Worm (Caenorhabditis elegans) whole organism, L4 larva: ENCODE measurements around the gene nmad-1.
A peak's percentile ranks its signal among the peaks of the same experiment; 100 is the strongest.

ENCODE experiments used
- D1046.2 ChIP-seq: fragments of 200-800 bp; sonication (Bioruptor generic); IDR thresholded peaks from 2 replicates; pipeline ENCODE4 v1.3.6; 2022; ENCODE audit warnings: missing genetic modification characterization, missing compliant biosample characterization
- F10B5.3 ChIP-seq: sonication (generic microtip); optimal IDR thresholded peaks from 2 replicates; lab custom pipeline; 2016; ENCODE audit warnings: mild to moderate bottlenecking, missing genetic modification characterization, missing compliant biosample characterization
- F37D6.2 ChIP-seq: sonication (generic microtip); optimal IDR thresholded peaks from 2 replicates; lab custom pipeline; 2016; ENCODE audit warnings: mild to moderate bottlenecking, missing genetic modification characterization, missing compliant biosample characterization
- R02D3.7 ChIP-seq: fragments of 150-350 bp; sonication (generic microtip); optimal IDR thresholded peaks from 3 replicates; lab custom pipeline; 2014; ENCODE audit warnings: missing biosample characterization, missing genetic modification characterization
- T20F7.1 ChIP-seq: fragments of 200-800 bp; sonication (Bioruptor generic); optimal IDR thresholded peaks from 2 replicates; lab custom pipeline; 2018; ENCODE audit warnings: mild to moderate bottlenecking, missing genetic modification characterization, missing compliant biosample characterization
- T26A8.4 ChIP-seq: fragments of 200-800 bp; sonication (Bioruptor generic); IDR thresholded peaks from 2 replicates; pipeline ENCODE4 v1.3.6; 2022; ENCODE audit warnings: missing genetic modification characterization, missing compliant biosample characterization
- Y105C5A.15 ChIP-seq: fragments of 200-800 bp; sonication (Bioruptor generic); IDR thresholded peaks from 2 replicates; pipeline ENCODE4 v1.3.6; 2022; ENCODE audit warnings: missing genetic modification characterization, missing compliant biosample characterization
- Y75B8A.6 ChIP-seq: fragments of 200-800 bp; sonication (Bioruptor generic); IDR thresholded peaks from 2 replicates; pipeline ENCODE4 v1.3.6; 2022; ENCODE audit warnings: missing genetic modification reagents, missing genetic modification characterization, missing compliant biosample characterization
- ZK337.2 ChIP-seq: fragments of 200-800 bp; sonication (Bioruptor generic); IDR thresholded peaks from 2 replicates; pipeline ENCODE4 v1.3.6; 2022; ENCODE audit warnings: missing genetic modification reagents, missing genetic modification characterization, missing compliant biosample characterization
- ama-1 ChIP-seq: fragments of 150-350 bp; optimal IDR thresholded peaks from 2 replicates; lab custom pipeline; 2014; ENCODE audit warnings: inconsistent platforms, mixed read lengths
- arid-1 ChIP-seq: fragments of 200-800 bp; sonication (Bioruptor generic); conservative IDR thresholded peaks from 2 replicates; pipeline ENCODE4 v1.3.6; 2022; ENCODE audit warnings: missing genetic modification reagents, missing genetic modification characterization, missing compliant biosample characterization
- attf-4 ChIP-seq: sonication (generic microtip); optimal IDR thresholded peaks from 3 replicates; lab custom pipeline; 2017; ENCODE audit warnings: missing biosample characterization, missing genetic modification characterization
- ceh-20 ChIP-seq: fragments of 200-800 bp; sonication (Bioruptor generic); IDR thresholded peaks from 2 replicates; pipeline ENCODE4 v1.3.6; 2022; ENCODE audit warnings: missing genetic modification reagents, missing genetic modification characterization, missing compliant biosample characterization
- ceh-32 ChIP-seq: sonication (generic microtip); optimal IDR thresholded peaks from 2 replicates; lab custom pipeline; 2016; ENCODE audit warnings: mild to moderate bottlenecking, missing genetic modification characterization, missing compliant biosample characterization; ENCODE audit not compliant: poor library complexity
- ceh-62 ChIP-seq: sonication (generic microtip); optimal IDR thresholded peaks from 2 replicates; lab custom pipeline; 2017; ENCODE audit warnings: missing biosample characterization, missing genetic modification characterization
- ces-1 ChIP-seq: fragments of 150-350 bp; sonication (generic microtip); optimal IDR thresholded peaks from 4 replicates; lab custom pipeline; 2014; ENCODE audit warnings: missing biosample characterization, missing genetic modification reagents, missing genetic modification characterization
- daf-12 ChIP-seq: fragments of 150-350 bp; optimal IDR thresholded peaks from 2 replicates; lab custom pipeline; 2014; ENCODE audit warnings: missing biosample characterization, missing genetic modification reagents, missing genetic modification characterization
- daf-16 ChIP-seq, 3 experiments: sonication (generic microtip); optimal IDR thresholded peaks; 2 replicates each; lab custom pipeline; 2016 to 2017; ENCODE audit warnings: missing genetic modification characterization in 3 of 3, missing genetic modification reagents in 3 of 3, mild to moderate bottlenecking in 2 of 3, missing compliant biosample characterization in 2 of 3, missing biosample characterization in 1 of 3, moderate library complexity in 1 of 3
- daf-8 ChIP-seq: fragments of 200-800 bp; sonication (Bioruptor generic); IDR thresholded peaks from 2 replicates; pipeline ENCODE4 v1.3.6; 2022; ENCODE audit warnings: missing genetic modification characterization, missing compliant biosample characterization
- dmd-6 ChIP-seq: fragments of 200-800 bp; sonication (Bioruptor generic); IDR thresholded peaks from 2 replicates; pipeline ENCODE4 v1.3.6; 2022; ENCODE audit warnings: missing genetic modification reagents, missing genetic modification characterization, missing compliant biosample characterization
- dmd-9 ChIP-seq: fragments of 200-800 bp; sonication (Bioruptor generic); IDR thresholded peaks from 2 replicates; pipeline ENCODE4 v1.3.6; 2022; ENCODE audit warnings: missing genetic modification reagents, missing genetic modification characterization, missing compliant biosample characterization
- dpl-1 ChIP-seq: fragments of 150-350 bp; optimal IDR thresholded peaks from 2 replicates; lab custom pipeline; 2014; ENCODE audit warnings: missing biosample characterization, missing genetic modification reagents, missing genetic modification characterization
- dve-1 ChIP-seq: sonication (generic microtip); optimal IDR thresholded peaks from 2 replicates; lab custom pipeline; 2017; ENCODE audit warnings: antibody characterized with exemption, mild to moderate bottlenecking, missing genetic modification characterization, missing compliant biosample characterization; ENCODE audit not compliant: insufficient read depth
- egl-43 ChIP-seq: fragments of 200-800 bp; sonication (Bioruptor generic); IDR thresholded peaks from 2 replicates; pipeline ENCODE4 v1.3.6; 2022; ENCODE audit warnings: missing genetic modification reagents, missing genetic modification characterization, missing compliant biosample characterization
- fkh-10 ChIP-seq: fragments of 150-350 bp; optimal IDR thresholded peaks from 2 replicates; lab custom pipeline; 2014; ENCODE audit warnings: missing biosample characterization, missing genetic modification reagents, missing genetic modification characterization
- fos-1 ChIP-seq: fragments of 150-350 bp; optimal IDR thresholded peaks from 2 replicates; lab custom pipeline; 2014; ENCODE audit warnings: missing biosample characterization, missing genetic modification characterization
- hmg-1.1 ChIP-seq: fragments of 200-800 bp; sonication (Bioruptor generic); IDR thresholded peaks from 2 replicates; pipeline ENCODE4 v1.3.6; 2022; ENCODE audit warnings: missing genetic modification reagents, missing genetic modification characterization, missing compliant biosample characterization
- jun-1 ChIP-seq: fragments of 150-350 bp; optimal IDR thresholded peaks from 2 replicates; lab custom pipeline; 2014; ENCODE audit warnings: missing biosample characterization, missing genetic modification reagents, missing genetic modification characterization
- lin-1 ChIP-seq: fragments of 200-800 bp; sonication (Bioruptor generic); IDR thresholded peaks from 2 replicates; pipeline ENCODE4 v1.3.6; 2022; ENCODE audit warnings: missing genetic modification reagents, missing genetic modification characterization, missing compliant biosample characterization
- lin-29 ChIP-seq: fragments of 200-800 bp; sonication (Bioruptor generic); IDR thresholded peaks from 2 replicates; pipeline ENCODE4 v1.3.6; 2022; ENCODE audit warnings: missing genetic modification reagents, missing genetic modification characterization, missing compliant biosample characterization
- madf-5 ChIP-seq, 2 experiments: fragments of 200-800 bp; sonication (Bioruptor generic); IDR thresholded peaks; 2 replicates each; pipeline ENCODE4 v1.3.6; 2022; ENCODE audit warnings: missing compliant biosample characterization in 2 of 2, missing genetic modification characterization in 2 of 2
- mep-1 ChIP-seq: fragments of 150-350 bp; sonication (generic microtip); optimal IDR thresholded peaks from 3 replicates; lab custom pipeline; 2014; ENCODE audit warnings: missing biosample characterization, missing genetic modification characterization
- mes-2 ChIP-seq: sonication (generic microtip); optimal IDR thresholded peaks from 2 replicates; lab custom pipeline; 2016; ENCODE audit warnings: missing genotype, mild to moderate bottlenecking, missing genetic modification characterization, missing compliant biosample characterization; ENCODE audit not compliant: poor library complexity, severe bottlenecking
- nhr-11 ChIP-seq: fragments of 150-350 bp; optimal IDR thresholded peaks from 2 replicates; lab custom pipeline; 2014; ENCODE audit warnings: missing biosample characterization, missing genetic modification characterization
- nhr-6 ChIP-seq: fragments of 150-350 bp; optimal IDR thresholded peaks from 2 replicates; lab custom pipeline; 2014; ENCODE audit warnings: missing biosample characterization, missing genetic modification characterization
- nhr-76 ChIP-seq: fragments of 150-350 bp; optimal IDR thresholded peaks from 2 replicates; lab custom pipeline; 2014; ENCODE audit warnings: missing biosample characterization, missing genetic modification characterization
- nhr-77 ChIP-seq: fragments of 150-350 bp; optimal IDR thresholded peaks from 2 replicates; lab custom pipeline; 2014; ENCODE audit warnings: missing biosample characterization, missing genetic modification characterization
- rbr-2 ChIP-seq: sonication (generic microtip); optimal IDR thresholded peaks from 2 replicates; lab custom pipeline; 2016; ENCODE audit warnings: missing genotype, missing genetic modification characterization, missing compliant biosample characterization
- saeg-2 ChIP-seq: fragments of 200-800 bp; sonication (Bioruptor generic); IDR thresholded peaks from 2 replicates; pipeline ENCODE4 v1.3.6; 2022; ENCODE audit warnings: missing genetic modification reagents, missing genetic modification characterization, missing compliant biosample characterization
- skn-1 ChIP-seq: fragments of 150-350 bp; optimal IDR thresholded peaks from 2 replicates; lab custom pipeline; 2014; ENCODE audit warnings: missing biosample characterization, missing genetic modification characterization
- snpc-1.2 ChIP-seq: fragments of 200-800 bp; sonication (Bioruptor generic); IDR thresholded peaks from 2 replicates; pipeline ENCODE4 v1.3.6; 2022; ENCODE audit warnings: missing genetic modification reagents, missing genetic modification characterization, missing compliant biosample characterization
- spr-3 ChIP-seq: fragments of 200-800 bp; sonication (Bioruptor generic); optimal IDR thresholded peaks from 2 replicates; lab custom pipeline; 2018; ENCODE audit warnings: mild to moderate bottlenecking, missing genetic modification characterization, missing compliant biosample characterization
- tag-97 ChIP-seq: fragments of 200-800 bp; sonication (Bioruptor generic); IDR thresholded peaks from 2 replicates; pipeline ENCODE4 v1.3.6; 2022; ENCODE audit warnings: missing genetic modification characterization, missing compliant biosample characterization
- unc-130 ChIP-seq: sonication (generic microtip); optimal IDR thresholded peaks from 2 replicates; lab custom pipeline; 2016; ENCODE audit warnings: missing genetic modification reagents, missing genetic modification characterization, missing compliant biosample characterization
- zip-11 ChIP-seq: fragments of 200-800 bp; sonication (Bioruptor generic); IDR thresholded peaks from 2 replicates; pipeline ENCODE4 v1.3.6; 2022; ENCODE audit warnings: missing genetic modification characterization, missing compliant biosample characterization
- ztf-11 ChIP-seq: fragments of 150-350 bp; optimal IDR thresholded peaks from 2 replicates; lab custom pipeline; 2014; ENCODE audit warnings: missing biosample characterization, missing genetic modification characterization

nmad-1 gene

ce11 chrIII:5554884-5555500, at the start of gene nmad-1, which contains the start of gene hach-1 (continued):
- 0 out of 2 replicates have a peak, but pooled peaks have one; percentile 57 for TF ChIP-seq egl-43
- TF ChIP-seq F10B5.3 (tag; lab: Kevin White, UChicago): peak; percentile 14
- TF ChIP-seq ceh-62 (tag; lab: Kevin White, UChicago): no peak
- peak; percentile 79 for TF ChIP-seq dve-1 (tag; lab: Kevin White, UChicago)
- TF ChIP-seq ama-1 (lab: Kevin White, UChicago): no peak
- TF ChIP-seq ceh-20 (GFP tag; lab: Robert Waterston, UW): peak; percentile 59; the same call in 1 of the 2 replicates
- peak; percentile 75 for TF ChIP-seq rbr-2
- peak; percentile 64 for TF ChIP-seq T20F7.1 (GFP tag; lab: Kevin White, UChicago)
- no peak for TF ChIP-seq attf-4 (tag; lab: Kevin White, UChicago)
- no peak for TF ChIP-seq daf-8 (GFP tag; lab: Robert Waterston, UW)
- 0 out of 2 replicates have a peak, but pooled peaks have one; percentile 47 for TF ChIP-seq arid-1
- TF ChIP-seq tag-97 (GFP tag; lab: Robert Waterston, UW): no peak
- no peak for TF ChIP-seq daf-12 (tag; lab: Kevin White, UChicago)
- no peak for TF ChIP-seq nhr-76 (tag; lab: Kevin White, UChicago)
- no peak for TF ChIP-seq ceh-32 (tag; lab: Kevin White, UChicago)
- TF ChIP-seq lin-29 (GFP tag; lab: Robert Waterston, UW): no peak
- peak; percentile 53 for TF ChIP-seq unc-130 (GFP tag; lab: Kevin White, UChicago)
- TF ChIP-seq lin-1 (GFP tag; lab: Robert Waterston, UW): peak; percentile 64; the same call in 1 of the 2 replicates
- no peak for TF ChIP-seq Y105C5A.15
- TF ChIP-seq spr-3 (GFP tag; lab: Kevin White, UChicago): no peak
- no peak for TF ChIP-seq snpc-1.2 (GFP tag; lab: Robert Waterston, UW)
- no peak for TF ChIP-seq zip-11
- no peak for TF ChIP-seq D1046.2
- peak; percentile 36 for TF ChIP-seq fkh-10 (GFP tag; lab: Kevin White, UChicago)
- peak; percentile 26 for TF ChIP-seq F37D6.2 (tag; lab: Kevin White, UChicago)
- no peak for TF ChIP-seq skn-1 (tag; lab: Kevin White, UChicago)
- TF ChIP-seq, all 104 proteins: peak for 41

DNA sequence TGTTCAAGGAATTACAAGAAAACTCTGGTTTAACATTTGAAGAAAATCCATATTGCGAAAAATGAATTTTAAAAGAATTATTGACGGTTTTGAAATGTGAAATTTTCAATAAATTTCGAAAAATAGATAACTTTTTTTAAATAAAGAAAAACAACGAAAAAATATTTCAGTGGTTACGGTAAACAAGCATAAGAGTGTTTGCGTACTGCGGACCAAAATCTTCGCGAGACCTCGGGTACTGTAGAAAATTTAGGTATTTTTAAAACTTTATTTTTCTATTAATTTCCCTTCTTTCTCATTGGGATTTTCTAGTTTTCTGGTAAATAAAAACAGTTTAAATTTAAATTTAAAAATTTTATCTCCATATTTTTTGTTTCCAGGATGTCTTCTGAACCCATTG, 49.3 kb upstream of the nmad-1 start, which contains the start of gene xnd-1:
Gene xnd-1 (plus strand): TSS at position 381 of the 400 bp plus-strand sequence.
- TF ChIP-seq dmd-9 (GFP tag; lab: Robert Waterston, UW) (no peak), saeg-2 (GFP tag; lab: Robert Waterston, UW) (no peak), ceh-62 (tag; lab: Kevin White, UChicago) (no peak), daf-12 (tag; lab: Kevin White, UChicago) (no peak), mes-2 (tag; lab: Kevin White, UChicago) (no peak), nhr-6 (tag; lab: Kevin White, UChicago) (no peak)

DNA sequence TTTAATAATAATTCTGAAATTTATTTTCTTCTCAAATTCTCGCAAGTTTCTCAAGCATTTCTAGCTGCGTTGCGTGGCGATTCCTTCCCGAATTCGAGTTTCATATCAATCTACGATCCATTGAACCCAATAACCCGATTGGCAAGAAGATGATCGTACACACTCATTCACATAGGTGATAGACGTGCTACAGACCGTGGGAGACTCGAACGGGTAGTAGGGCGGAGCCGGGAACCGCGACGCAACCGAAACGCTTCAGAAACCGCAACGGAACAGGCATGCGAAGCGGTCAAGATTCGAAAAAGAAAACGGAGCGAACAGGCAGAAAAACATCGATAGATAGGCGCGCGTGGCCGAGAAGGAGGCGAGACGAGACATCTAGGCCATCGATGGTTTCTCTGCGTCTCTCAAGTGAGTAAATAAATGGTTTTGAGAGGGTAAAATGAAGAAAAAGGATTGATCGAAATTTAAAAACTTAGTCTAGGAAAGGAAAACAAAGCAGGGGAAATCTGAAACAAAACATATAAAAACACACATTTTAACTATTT, 48.8 kb upstream of the nmad-1 start, which contains the start of gene madf-11:
Gene madf-11 (minus strand): TSS at position 51 of the 548 bp plus-strand sequence.
- TF ChIP-seq rbr-2 (peak; percentile 73), mep-1 (tag; lab: Kevin White, UChicago) (peak; percentile 76), dpl-1 (GFP tag; lab: Kevin White, UChicago) (peak; percentile 74), ces-1 (no peak), jun-1 (tag; lab: Kevin White, UChicago) (peak; percentile 1), Y75B8A.6 (no peak), madf-5 (GFP tag; IDR thresholded peaks at IDR 0.05; lab: Robert Waterston, UW) (no peak), T26A8.4 (GFP tag; lab: Robert Waterston, UW) (peak; percentile 37; the same call in 1 of the 2 replicates), R02D3.7 (tag; lab: Kevin White, UChicago) (no peak), nhr-77 (peak; percentile 82), nhr-11 (tag; lab: Kevin White, UChicago) (peak; percentile 45), dmd-6 (GFP tag; lab: Robert Waterston, UW) (peak; percentile 62), fkh-10 (GFP tag; lab: Kevin White, UChicago) (peak; percentile 83), hmg-1.1 (GFP tag; lab: Robert Waterston, UW) (peak; percentile 71), ZK337.2 (GFP tag; lab: Robert Waterston, UW) (peak; percentile 22; the same call in 1 of the 2 replicates), zip-11 (no peak), ceh-20 (GFP tag; lab: Robert Waterston, UW) (0 out of 2 replicates have a peak, but pooled peaks have one; percentile 41), fos-1 (tag; lab: Kevin White, UChicago) (no peak), daf-16 (GFP tag; optimal IDR thresholded peaks at IDR 0.05; lab: Kevin White, UChicago) (no peak), daf-16 (tag; optimal IDR thresholded peaks at IDR 0.05; lab: Kevin White, UChicago) (peak; percentile 62), tag-97 (GFP tag; lab: Robert Waterston, UW) (no peak), ztf-11 (tag; lab: Kevin White, UChicago) (no peak)
